Worm (Caenorhabditis elegans) whole organism, midembryonic: ENCODE measurements around the gene grd-1.

Source experiments
- T22C8.4 ChIP-seq: fragments of 200-800 bp; sonication (Bioruptor generic); IDR thresholded peaks from 2 replicates; pipeline ENCODE4 v1.3.6; 2022; ENCODE audit warnings: missing genetic modification characterization, missing compliant biosample characterization
- cog-1 ChIP-seq: sonication (generic microtip); optimal IDR thresholded peaks from 2 replicates; lab custom pipeline; 2016; ENCODE audit warnings: missing genetic modification characterization, missing compliant biosample characterization
- flt-1 ChIP-seq: fragments of 200-800 bp; sonication (Bioruptor generic); IDR thresholded peaks from 2 replicates; pipeline ENCODE4 v1.3.6; 2022; ENCODE audit warnings: missing genetic modification characterization, missing compliant biosample characterization
- klf-2 ChIP-seq: fragments of 200-800 bp; sonication (Bioruptor generic); conservative IDR thresholded peaks from 2 replicates; pipeline ENCODE4 v1.3.6; 2022; ENCODE audit warnings: missing genetic modification reagents, missing genetic modification characterization, missing compliant biosample characterization
- med-1 ChIP-seq: sonication (generic microtip); optimal IDR thresholded peaks from 2 replicates; lab custom pipeline; 2017; ENCODE audit warnings: missing genetic modification characterization, mild to moderate bottlenecking, missing compliant biosample characterization, antibody characterized with exemption, missing genetic modification reagents; ENCODE audit not compliant: insufficient read depth
- ref-1 ChIP-seq: fragments of 200-800 bp; sonication (Bioruptor generic); conservative IDR thresholded peaks from 2 replicates; pipeline ENCODE4 v1.3.6; 2022; ENCODE audit warnings: missing genetic modification reagents, missing genetic modification characterization, missing compliant biosample characterization
- tab-1 ChIP-seq: fragments of 200-800 bp; sonication (Bioruptor generic); IDR thresholded peaks from 2 replicates; pipeline ENCODE4 v1.3.6; 2022; ENCODE audit warnings: missing genetic modification characterization, missing compliant biosample characterization
- ztf-23 ChIP-seq: fragments of 200-800 bp; sonication (Bioruptor generic); IDR thresholded peaks from 2 replicates; pipeline ENCODE4 v1.3.6; 2022; ENCODE audit warnings: missing genetic modification reagents, missing genetic modification characterization, missing compliant biosample characterization
- ztf-29 ChIP-seq: fragments of 200-800 bp; sonication (Bioruptor generic); IDR thresholded peaks from 2 replicates; pipeline ENCODE4 v1.3.6; 2022; ENCODE audit warnings: missing genetic modification reagents, missing genetic modification characterization, missing compliant biosample characterization

Gene grd-1

ce11 chrX:11103173-11103572 lies 6.1 kb upstream of the grd-1 start:
- TF ChIP-seq cog-1 (no peak), flt-1 (GFP tag; lab: Robert Waterston, UW) (no peak), T22C8.4 (no peak), med-1 (GFP tag; lab: Kevin White, UChicago) (no peak), ztf-23 (GFP tag; lab: Robert Waterston, UW) (no peak), tab-1 (GFP tag; lab: Robert Waterston, UW) (no peak), klf-2 (GFP tag; lab: Robert Waterston, UW) (no peak), ztf-29 (GFP tag; lab: Robert Waterston, UW) (no peak), ref-1 (no peak)

ce11 chrX:11104883-11105629 lies 4.2 kb upstream of the grd-1 start, which contains the start of gene W02H3.1:
W02H3.1 (minus strand) TSS chrX:11105460.
- TF ChIP-seq T22C8.4 (no peak), klf-2 (GFP tag; lab: Robert Waterston, UW) (no peak), ref-1 (no peak), cog-1 (no peak), ztf-23 (GFP tag; lab: Robert Waterston, UW) (no peak), med-1 (GFP tag; lab: Kevin White, UChicago) (no peak), ztf-29 (GFP tag; lab: Robert Waterston, UW) (no peak), tab-1 (GFP tag; lab: Robert Waterston, UW) (no peak), flt-1 (GFP tag; lab: Robert Waterston, UW) (no peak)

ce11 chrX:11107076-11107475 lies 2.2 kb upstream of the grd-1 start, which contains the start of gene clc-17:
clc-17 (plus strand) TSS chrX:11107376.
- TF ChIP-seq cog-1, result no peak
- TF ChIP-seq med-1 (GFP tag; lab: Kevin White, UChicago), result no peak
- no peak for TF ChIP-seq T22C8.4
- no peak for TF ChIP-seq ref-1

ce11 chrX:11114420-11114819 lies 5.2 kb downstream of the grd-1 start:
- TF ChIP-seq med-1 (GFP tag; lab: Kevin White, UChicago) (no peak), ztf-23 (GFP tag; lab: Robert Waterston, UW) (no peak), tab-1 (GFP tag; lab: Robert Waterston, UW) (no peak), klf-2 (GFP tag; lab: Robert Waterston, UW) (no peak), T22C8.4 (no peak), flt-1 (GFP tag; lab: Robert Waterston, UW) (no peak), ref-1 (no peak), ztf-29 (GFP tag; lab: Robert Waterston, UW) (no peak), cog-1 (no peak)

ce11 chrX:11116723-11117122 lies 7.5 kb downstream of the grd-1 start, which contains the start of gene nlp-66:
nlp-66 (minus strand) TSS chrX:11116823.
- TF ChIP-seq ztf-23 (GFP tag; lab: Robert Waterston, UW), result no peak

ce11 chrX:11120808-11121207 lies 11.6 kb downstream of the grd-1 start, which contains the start of gene R08B4.3:
R08B4.3 (minus strand) TSS chrX:11121005.
- TF ChIP-seq klf-2 (GFP tag; lab: Robert Waterston, UW) (no peak), ref-1 (no peak), T22C8.4 (no peak), ztf-23 (GFP tag; lab: Robert Waterston, UW) (no peak), cog-1 (no peak), med-1 (GFP tag; lab: Kevin White, UChicago) (no peak)

- TF ChIP-seq T22C8.4, result no peak
- no peak for TF ChIP-seq tab-1 (GFP tag; lab: Robert Waterston, UW)
- TF ChIP-seq ref-1, result no peak
- no peak for TF ChIP-seq klf-2 (GFP tag; lab: Robert Waterston, UW)
- no peak for TF ChIP-seq ztf-23 (GFP tag; lab: Robert Waterston, UW)
- no peak for TF ChIP-seq cog-1
- no peak for TF ChIP-seq flt-1 (GFP tag; lab: Robert Waterston, UW)
- TF ChIP-seq ztf-29 (GFP tag; lab: Robert Waterston, UW), result no peak
- no peak for TF ChIP-seq med-1 (GFP tag; lab: Kevin White, UChicago)
Measured at ce11 chrX:11122412-11122811, 13.2 kb downstream of the grd-1 start.

- TF ChIP-seq T22C8.4 (no peak), med-1 (GFP tag; lab: Kevin White, UChicago) (no peak), tab-1 (GFP tag; lab: Robert Waterston, UW) (no peak), ztf-29 (GFP tag; lab: Robert Waterston, UW) (no peak), cog-1 (no peak), ref-1 (no peak), ztf-23 (GFP tag; lab: Robert Waterston, UW) (no peak), klf-2 (GFP tag; lab: Robert Waterston, UW) (no peak), flt-1 (GFP tag; lab: Robert Waterston, UW) (no peak)
Measured at ce11 chrX:11123998-11124397, 14.8 kb downstream of the grd-1 start.

- TF ChIP-seq ref-1 (no peak), tab-1 (GFP tag; lab: Robert Waterston, UW) (no peak), T22C8.4 (no peak), ztf-29 (GFP tag; lab: Robert Waterston, UW) (no peak), med-1 (GFP tag; lab: Kevin White, UChicago) (no peak), flt-1 (GFP tag; lab: Robert Waterston, UW) (no peak), klf-2 (GFP tag; lab: Robert Waterston, UW) (no peak), cog-1 (no peak)
Measured at ce11 chrX:11125520-11125919, 16.3 kb downstream of the grd-1 start, which contains the start of gene alr-1. alr-1 (minus strand) TSS chrX:11125620.

- TF ChIP-seq med-1 (GFP tag; lab: Kevin White, UChicago) (no peak), klf-2 (GFP tag; lab: Robert Waterston, UW) (no peak), tab-1 (GFP tag; lab: Robert Waterston, UW) (no peak)
Measured at ce11 chrX:11126259-11126658, 17.0 kb downstream of the grd-1 start.
